Worm (Caenorhabditis elegans): ENCODE results near the gene ZK105.8.

ZK105.8 gene

ce11 chrV:7773647-7774046, 49.4 kb downstream of the ZK105.8 start:
- TF ChIP-seq lin-54 (GFP tag; optimal IDR thresholded peaks at IDR 0.05) (no peak), tbx-9 (tag; optimal IDR thresholded peaks at IDR 0.05; ENCODE audit: borderline replicate concordance) (no peak), F33H1.4 (GFP tag; IDR thresholded peaks at IDR 0.05) (peak; percentile 57), lsl-1 (GFP tag; optimal IDR thresholded peaks at IDR 0.05) (peak; percentile 71), xnd-1 (tag; optimal IDR thresholded peaks at IDR 0.05) (peak; percentile 20)

- TF ChIP-seq madf-6 (GFP tag; IDR thresholded peaks at IDR 0.05) (no peak), ceh-27 (GFP tag; optimal IDR thresholded peaks at IDR 0.05) (peak; percentile 11)
Observed at ce11 chrV:7774143-7774595, 49.9 kb downstream of the ZK105.8 start, which contains the start of gene grl-10. TSS of gene grl-10 (plus strand) at chrV:7774545.

ce11 chrV:7775226-7775625, 50.9 kb downstream of the ZK105.8 start:
- peak; percentile 20 for TF ChIP-seq tlf-1 (GFP tag; optimal IDR thresholded peaks at IDR 0.05)
- TF ChIP-seq xnd-1 (tag; optimal IDR thresholded peaks at IDR 0.05), result no peak
- TF ChIP-seq nhr-179 (tag; optimal IDR thresholded peaks at IDR 0.05), result no peak
- TF ChIP-seq ztf-26 (tag; optimal IDR thresholded peaks at IDR 0.05), result no peak
- peak; percentile 16; the same call in 1 of the 2 replicates for TF ChIP-seq attf-6 (GFP tag; IDR thresholded peaks at IDR 0.05)
- TF ChIP-seq hmg-1.2 (GFP tag; IDR thresholded peaks at IDR 0.05), result no peak
- TF ChIP-seq fkh-3 (tag; optimal IDR thresholded peaks at IDR 0.05), result no peak
- TF ChIP-seq atf-7 (tag; optimal IDR thresholded peaks at IDR 0.05), result no peak
- no peak for TF ChIP-seq B0261.1 (tag; optimal IDR thresholded peaks at IDR 0.05)
- TF ChIP-seq ekl-4 (GFP tag; IDR thresholded peaks at IDR 0.05), result no peak
- peak; percentile 75 for TF ChIP-seq B0336.3 (GFP tag; IDR thresholded peaks at IDR 0.05)
- TF ChIP-seq T26A5.8 (tag; optimal IDR thresholded peaks at IDR 0.05), result no peak
- TF ChIP-seq mcd-1 (GFP tag; IDR thresholded peaks at IDR 0.05), result peak; percentile 21; the same call in 1 of the 2 replicates
- TF ChIP-seq nhr-90 (tag; optimal IDR thresholded peaks at IDR 0.05), result no peak
- TF ChIP-seq dox-1 (GFP tag; IDR thresholded peaks at IDR 0.05), result peak; percentile 28; the same call in 1 of the 2 replicates
- no peak for TF ChIP-seq B0035.1 (tag; optimal IDR thresholded peaks at IDR 0.05)
- peak; percentile 48; the same call in 1 of the 2 replicates for TF ChIP-seq madf-6 (GFP tag; IDR thresholded peaks at IDR 0.05)
- TF ChIP-seq ama-1 (optimal IDR thresholded peaks at IDR 0.05), result no peak
- no peak for TF ChIP-seq ama-1 (GFP tag; optimal IDR thresholded peaks at IDR 0.05)
- no peak for TF ChIP-seq lin-26 (GFP tag; IDR thresholded peaks at IDR 0.05)
- TF ChIP-seq F33H1.4 (GFP tag; IDR thresholded peaks at IDR 0.05), result peak; percentile 8; the same call in 1 of the 2 replicates
- no peak for TF ChIP-seq snpc-1.3 (tag; optimal IDR thresholded peaks at IDR 0.05; ENCODE audit: insufficient read depth)
- no peak for TF ChIP-seq zim-3 (tag; optimal IDR thresholded peaks at IDR 0.05)
- TF ChIP-seq Y79H2A.3 (GFP tag; conservative IDR thresholded peaks at IDR 0.05), result no peak
- TF ChIP-seq ceh-58 (GFP tag; IDR thresholded peaks at IDR 0.05), result no peak
- 0 out of 2 replicates have a peak, but pooled peaks have one; percentile 66 for TF ChIP-seq hsf-1 (GFP tag; IDR thresholded peaks at IDR 0.05)
- no peak for TF ChIP-seq ceh-40 (GFP tag; IDR thresholded peaks at IDR 0.05)
- no peak for TF ChIP-seq lag-1 (GFP tag; IDR thresholded peaks at IDR 0.05)
- TF ChIP-seq sea-2 (GFP tag; IDR thresholded peaks at IDR 0.05), result no peak
- no peak for TF ChIP-seq rpc-1 (optimal IDR thresholded peaks at IDR 0.05)
- no peak for TF ChIP-seq rpc-1 (tag; optimal IDR thresholded peaks at IDR 0.05)
- TF ChIP-seq lin-54 (GFP tag; optimal IDR thresholded peaks at IDR 0.05), result peak; percentile 2
- no peak for TF ChIP-seq F55B11.4 (tag; optimal IDR thresholded peaks at IDR 0.05; ENCODE audit: borderline replicate concordance, insufficient read depth)
- no peak for TF ChIP-seq chd-7 (tag; optimal IDR thresholded peaks at IDR 0.05)
- TF ChIP-seq nhr-27 (tag; optimal IDR thresholded peaks at IDR 0.05), result no peak
- 0 out of 2 replicates have a peak, but pooled peaks have one; percentile 27 for TF ChIP-seq Y53G8AR.9 (GFP tag; conservative IDR thresholded peaks at IDR 0.05)
- no peak for TF ChIP-seq lir-1 (GFP tag; conservative IDR thresholded peaks at IDR 0.05)
- TF ChIP-seq madf-10 (tag; optimal IDR thresholded peaks at IDR 0.05), result no peak
